Worm (Caenorhabditis elegans): ENCODE results near the gene srz-44.

ce11 chrV:15673707-15674106 is 35.0 kb upstream of the srz-44 start, which contains the start of gene nhr-51:
- TF ChIP-seq cog-1 (tag; optimal IDR thresholded peaks at IDR 0.05) = no peak
- no peak for TF ChIP-seq tab-1 (GFP tag; IDR thresholded peaks at IDR 0.05)
- no peak for TF ChIP-seq klf-2 (GFP tag; conservative IDR thresholded peaks at IDR 0.05)
- no peak for TF ChIP-seq ztf-29 (GFP tag; IDR thresholded peaks at IDR 0.05)
- TF ChIP-seq med-1 (GFP tag; optimal IDR thresholded peaks at IDR 0.05; ENCODE audit: insufficient read depth) = no peak
